Worm (Caenorhabditis elegans) whole organism, mixed stage, embryonic: ENCODE measurements around the gene C45B2.2.
A peak's percentile ranks its signal among the peaks of the same experiment; 100 is the strongest.

Source experiments
- M03D4.4 ChIP-seq: sonication (generic microtip); optimal IDR thresholded peaks from 2 replicates; lab custom pipeline; 2017; ENCODE audit warnings: mild to moderate bottlenecking, missing genetic modification characterization, missing compliant biosample characterization
- bed-3 ChIP-seq: fragments of 200-800 bp; sonication (Bioruptor generic); optimal IDR thresholded peaks from 3 replicates; lab custom pipeline; 2018; ENCODE audit warnings: mild to moderate bottlenecking, missing genetic modification characterization, moderate library complexity, missing compliant biosample characterization
- blmp-1 ChIP-seq: fragments of 150-350 bp; optimal IDR thresholded peaks from 2 replicates; lab custom pipeline; 2014; ENCODE audit warnings: missing biosample characterization, missing genetic modification characterization
- ceh-39 ChIP-seq: fragments of 150-350 bp; optimal IDR thresholded peaks from 2 replicates; lab custom pipeline; 2014; ENCODE audit warnings: missing biosample characterization, missing genetic modification characterization
- ceh-83 ChIP-seq: fragments of 200-800 bp; sonication (Bioruptor generic); optimal IDR thresholded peaks from 2 replicates; lab custom pipeline; 2018; ENCODE audit warnings: mild to moderate bottlenecking, missing genetic modification characterization, missing compliant biosample characterization
- ces-1 ChIP-seq: fragments of 150-350 bp; optimal IDR thresholded peaks from 2 replicates; lab custom pipeline; 2014; ENCODE audit warnings: missing biosample characterization, missing genetic modification reagents, missing genetic modification characterization
- cnd-1 ChIP-seq: fragments of 200-800 bp; sonication (Bioruptor generic); optimal IDR thresholded peaks from 2 replicates; lab custom pipeline; 2018; ENCODE audit warnings: mild to moderate bottlenecking, missing genetic modification characterization, missing compliant biosample characterization
- drap-1 ChIP-seq: fragments of 200-800 bp; sonication (Bioruptor generic); optimal IDR thresholded peaks from 3 replicates; lab custom pipeline; 2018; ENCODE audit warnings: mild to moderate bottlenecking, missing genetic modification characterization, missing compliant biosample characterization
- elt-1 ChIP-seq: sonication (generic microtip); optimal IDR thresholded peaks from 2 replicates; lab custom pipeline; 2017; ENCODE audit warnings: missing genetic modification characterization, mild to moderate bottlenecking, missing compliant biosample characterization, antibody characterized with exemption, moderate library complexity, borderline replicate concordance; ENCODE audit not compliant: insufficient read depth
- flh-1 ChIP-seq: fragments of 200-800 bp; sonication (Bioruptor generic); optimal IDR thresholded peaks from 2 replicates; lab custom pipeline; 2018; ENCODE audit warnings: mild to moderate bottlenecking, missing genetic modification characterization, moderate library complexity, missing compliant biosample characterization
- ham-2 ChIP-seq: fragments of 200-800 bp; sonication (Bioruptor generic); optimal IDR thresholded peaks from 2 replicates; lab custom pipeline; 2018; ENCODE audit warnings: mild to moderate bottlenecking, missing genetic modification characterization, missing compliant biosample characterization
- hlh-1 ChIP-seq: fragments of 150-350 bp; optimal IDR thresholded peaks from 2 replicates; lab custom pipeline; 2014; ENCODE audit warnings: missing biosample characterization, missing genetic modification reagents, missing genetic modification characterization
- lin-13 ChIP-seq: fragments of 150-350 bp; optimal IDR thresholded peaks from 2 replicates; lab custom pipeline; 2014; ENCODE audit warnings: missing biosample characterization, missing genetic modification characterization
- lin-32 ChIP-seq: fragments of 200-800 bp; sonication (Bioruptor generic); optimal IDR thresholded peaks from 2 replicates; lab custom pipeline; 2018; ENCODE audit warnings: mild to moderate bottlenecking, missing genetic modification characterization, missing compliant biosample characterization
- lsy-2 ChIP-seq: fragments of 150-350 bp; optimal IDR thresholded peaks from 2 replicates; lab custom pipeline; 2014; ENCODE audit warnings: missing biosample characterization, missing genetic modification characterization
- mls-2 ChIP-seq: sonication (generic microtip); optimal IDR thresholded peaks from 2 replicates; lab custom pipeline; 2016; ENCODE audit warnings: mild to moderate bottlenecking, missing genetic modification characterization, moderate library complexity, missing compliant biosample characterization
- nhr-12 ChIP-seq: fragments of 150-350 bp; optimal IDR thresholded peaks from 2 replicates; lab custom pipeline; 2014; ENCODE audit warnings: missing biosample characterization, missing genetic modification characterization
- nhr-2 ChIP-seq: fragments of 150-350 bp; optimal IDR thresholded peaks from 2 replicates; lab custom pipeline; 2014; ENCODE audit warnings: missing biosample characterization, missing genetic modification characterization
- nhr-237 ChIP-seq: fragments of 150-350 bp; optimal IDR thresholded peaks from 2 replicates; lab custom pipeline; 2014; ENCODE audit warnings: missing biosample characterization, missing genetic modification characterization
- nhr-28 ChIP-seq: fragments of 150-350 bp; optimal IDR thresholded peaks from 2 replicates; lab custom pipeline; 2014; ENCODE audit warnings: missing biosample characterization, missing genetic modification characterization
- pha-4 ChIP-seq: fragments of 150-350 bp; optimal IDR thresholded peaks from 2 replicates; lab custom pipeline; 2018; ENCODE audit warnings: missing biosample characterization, missing genetic modification reagents, missing genetic modification characterization
- snpc-4 ChIP-seq: fragments of 150-350 bp; optimal IDR thresholded peaks from 2 replicates; lab custom pipeline; 2014; ENCODE audit warnings: missing biosample characterization, missing genetic modification characterization
- tbx-8 ChIP-seq: fragments of 200-800 bp; sonication (Bioruptor generic); optimal IDR thresholded peaks from 2 replicates; lab custom pipeline; 2018; ENCODE audit warnings: mild to moderate bottlenecking, missing genetic modification characterization, moderate library complexity, missing compliant biosample characterization
- unc-120 ChIP-seq: sonication (generic microtip); optimal IDR thresholded peaks from 2 replicates; lab custom pipeline; 2017; ENCODE audit warnings: missing genetic modification characterization, missing compliant biosample characterization; ENCODE audit not compliant: poor library complexity, severe bottlenecking
- unc-62 ChIP-seq: fragments of 150-350 bp; optimal IDR thresholded peaks from 2 replicates; lab custom pipeline; 2014; ENCODE audit warnings: missing biosample characterization, missing genetic modification reagents, missing genetic modification characterization
- ztf-11 ChIP-seq: fragments of 150-350 bp; optimal IDR thresholded peaks from 2 replicates; lab custom pipeline; 2014; ENCODE audit warnings: missing biosample characterization, missing genetic modification characterization

The C45B2.2 gene

DNA sequence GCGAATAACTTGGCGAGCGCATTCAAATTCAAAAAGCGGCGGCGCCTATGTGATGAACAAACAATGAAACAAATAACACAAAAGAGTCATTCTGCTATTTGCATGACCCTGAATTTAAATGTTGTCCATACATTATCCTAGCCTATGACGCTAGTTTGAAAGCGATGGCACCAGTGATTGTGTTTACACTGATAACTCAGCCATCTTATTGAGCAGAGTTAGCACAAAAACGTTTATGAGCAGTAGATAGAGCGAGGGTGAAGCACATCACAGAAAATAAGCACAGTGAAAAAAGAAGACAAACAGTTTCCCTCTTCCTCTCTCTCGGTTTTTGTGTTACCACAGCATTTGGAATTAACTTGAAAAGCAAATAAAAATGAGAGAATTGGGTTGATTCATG, 41.3 kb upstream of the C45B2.2 start:
- TF ChIP-seq mls-2 (tag; lab: Kevin White, UChicago) (no peak), nhr-28 (tag; lab: Kevin White, UChicago) (no peak), pha-4 (tag; lab: Kevin White, UChicago) (peak; percentile 3), ztf-11 (tag; lab: Kevin White, UChicago) (no peak)

DNA sequence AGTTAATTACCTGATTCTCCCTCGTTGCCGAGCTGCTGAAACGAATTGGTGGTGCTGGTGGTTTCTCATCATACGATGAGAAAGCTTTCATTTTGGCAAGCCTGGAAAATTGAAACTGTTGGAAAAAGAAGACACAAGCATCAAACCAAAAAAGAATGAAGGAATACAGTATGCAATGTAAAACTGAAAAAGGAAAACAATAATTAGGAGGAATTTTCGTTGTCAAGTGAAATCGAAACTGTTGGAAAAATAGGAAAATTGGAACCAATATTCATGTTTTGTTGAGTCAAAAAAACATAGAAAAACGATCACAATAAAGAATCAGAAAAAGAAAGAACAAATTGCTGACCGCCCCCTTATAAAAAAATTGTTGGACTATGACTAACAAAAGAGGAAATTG, 36.0 kb upstream of the C45B2.2 start, which contains the start of gene pak-1:
TSS of gene pak-1 (minus strand) at position 101 of the 400 bp plus-strand sequence.
- TF ChIP-seq ceh-39 (tag; lab: Kevin White, UChicago) = no peak
- no peak for TF ChIP-seq nhr-12 (tag; lab: Kevin White, UChicago)
- TF ChIP-seq lsy-2 = no peak
- TF ChIP-seq pha-4 (tag; lab: Kevin White, UChicago) = no peak
- no peak for TF ChIP-seq elt-1 (tag; lab: Kevin White, UChicago)
- no peak for TF ChIP-seq M03D4.4 (tag; lab: Kevin White, UChicago)
- no peak for TF ChIP-seq bed-3 (GFP tag; lab: Kevin White, UChicago)
- TF ChIP-seq nhr-237 (tag; lab: Kevin White, UChicago) = no peak
- no peak for TF ChIP-seq ztf-11 (tag; lab: Kevin White, UChicago)
- TF ChIP-seq unc-120 (tag; lab: Kevin White, UChicago) = no peak
- no peak for TF ChIP-seq snpc-4 (tag; lab: Kevin White, UChicago)
- no peak for TF ChIP-seq flh-1 (GFP tag; lab: Kevin White, UChicago)
- no peak for TF ChIP-seq tbx-8
- TF ChIP-seq lin-13 = no peak
- TF ChIP-seq ceh-83 = no peak

DNA sequence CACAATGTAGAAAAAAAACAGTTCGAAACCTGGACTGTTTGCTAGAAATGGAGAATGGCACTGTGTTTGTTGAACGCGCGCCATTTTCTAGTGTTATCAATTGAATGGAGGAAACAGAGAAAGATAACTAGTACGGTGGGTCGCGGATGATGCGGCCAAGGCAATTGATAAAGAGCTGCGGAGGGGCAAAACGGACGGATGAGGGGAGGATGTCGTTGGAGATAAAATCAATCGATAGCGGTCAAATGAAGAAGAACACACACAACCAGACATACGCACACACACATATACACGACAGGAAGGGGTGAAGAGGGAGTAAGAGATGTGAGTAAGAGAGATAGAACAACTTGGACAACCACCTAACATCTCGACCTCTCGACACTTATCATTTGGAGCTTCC, 34.5 kb upstream of the C45B2.2 start:
- peak; percentile 54 for TF ChIP-seq hlh-1 (tag; lab: Kevin White, UChicago)
- peak; percentile 21 for TF ChIP-seq unc-120 (tag; lab: Kevin White, UChicago)
- TF ChIP-seq ceh-83 = no peak

DNA sequence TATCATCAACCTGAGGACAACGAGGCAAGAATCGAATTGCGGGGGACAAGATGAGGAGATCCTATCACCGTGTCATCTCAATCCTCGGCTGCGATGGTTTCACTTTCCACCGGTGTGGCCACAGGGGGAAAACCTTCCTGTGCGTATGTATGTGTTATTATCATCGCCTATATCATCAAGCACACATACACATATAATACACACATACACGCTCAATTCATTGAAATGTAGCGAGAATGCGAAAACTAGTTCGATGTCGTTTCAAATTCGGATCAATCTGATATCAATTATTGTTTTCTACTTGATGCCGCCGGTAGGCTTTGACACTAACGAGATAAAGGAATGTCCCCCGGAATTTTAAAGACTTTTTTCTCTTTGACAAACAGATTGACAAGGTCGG, 33.7 kb upstream of the C45B2.2 start:
- no peak for TF ChIP-seq flh-1 (GFP tag; lab: Kevin White, UChicago)
- no peak for TF ChIP-seq cnd-1 (tag; lab: Kevin White, UChicago)
- TF ChIP-seq hlh-1 (tag; lab: Kevin White, UChicago) = no peak
- peak; percentile 8 for TF ChIP-seq blmp-1 (tag; lab: Kevin White, UChicago)
- peak; percentile 47 for TF ChIP-seq ham-2 (GFP tag; lab: Kevin White, UChicago)
- peak; percentile 22 for TF ChIP-seq elt-1 (tag; lab: Kevin White, UChicago)

DNA sequence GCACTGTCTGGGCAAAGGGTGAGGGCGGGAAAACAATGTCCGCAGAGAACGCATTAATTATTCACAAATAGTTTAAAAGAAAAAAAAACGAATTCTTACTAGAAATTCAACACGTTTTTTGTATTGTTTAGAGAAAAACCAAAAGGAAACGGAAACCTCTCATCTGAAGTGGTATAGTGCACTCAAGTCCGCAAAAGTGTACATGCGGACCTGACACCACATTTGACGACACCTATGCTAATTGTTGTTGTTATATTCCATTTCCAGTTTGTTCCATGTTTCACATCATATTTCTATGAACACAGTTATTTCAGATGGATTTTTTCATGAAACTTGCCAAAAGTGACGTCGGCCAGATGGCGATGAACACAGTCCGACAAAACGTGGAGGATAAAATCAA, 31.8 kb upstream of the C45B2.2 start, which contains the start of gene C45B2.6:
TSS of gene C45B2.6 (plus strand) at position 136 of the 400 bp plus-strand sequence.
- TF ChIP-seq ces-1 (GFP tag; lab: Kevin White, UChicago) (peak; percentile 10), mls-2 (tag; lab: Kevin White, UChicago) (no peak)

DNA sequence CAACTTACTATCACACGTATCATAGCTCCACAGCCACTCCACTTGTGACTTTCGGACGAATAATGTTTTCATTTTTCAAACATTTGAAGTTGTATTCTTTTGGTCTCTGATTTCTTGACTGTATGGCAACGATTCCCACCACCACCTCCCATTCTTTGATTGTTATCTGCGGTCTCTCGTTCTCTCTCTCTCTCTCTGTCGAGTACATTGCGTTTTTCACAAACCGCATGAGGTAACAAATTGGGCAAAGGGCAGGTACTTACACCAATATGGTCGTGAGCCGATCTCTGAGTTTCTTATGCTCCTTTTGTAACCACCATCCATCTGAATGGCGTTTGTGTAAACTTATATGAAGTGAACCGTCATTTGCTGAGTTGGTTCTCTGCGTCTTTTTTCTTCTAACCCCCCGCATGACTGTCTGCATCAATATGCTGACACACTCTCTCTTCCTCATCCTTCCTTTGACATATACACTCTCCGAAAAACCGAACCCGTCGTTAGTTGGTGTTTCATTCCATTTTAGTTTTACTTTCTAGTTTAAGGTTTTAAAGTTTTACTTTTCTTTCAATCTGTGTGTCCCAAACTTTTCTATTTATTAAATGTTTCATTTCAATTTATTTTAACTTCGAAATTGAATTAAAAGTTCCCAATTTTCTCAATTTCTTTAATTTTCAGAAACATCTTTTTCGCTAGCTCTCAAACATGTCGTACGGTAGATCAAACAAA, 26.8 kb upstream of the C45B2.2 start, which contains the start of gene gln-1:
TSS of gene gln-1 (plus strand) at position 676 of the 726 bp plus-strand sequence.
- TF ChIP-seq unc-62 (GFP tag; lab: Kevin White, UChicago) = peak; percentile 22
- peak; percentile 4 for TF ChIP-seq nhr-2
- TF ChIP-seq blmp-1 (tag; lab: Kevin White, UChicago) = no peak
- TF ChIP-seq ham-2 (GFP tag; lab: Kevin White, UChicago) = peak; percentile 7
- TF ChIP-seq drap-1 (GFP tag; lab: Kevin White, UChicago) = no peak
- TF ChIP-seq lin-32 = no peak
- peak; percentile 34 for TF ChIP-seq elt-1 (tag; lab: Kevin White, UChicago)
